Worm (Caenorhabditis elegans): Measurements from ENCODE around the gene F56B3.11.

ce11 chrIV:830262-830960 is 34.0 kb upstream of the F56B3.11 start:
- no peak for TF ChIP-seq ces-1 (GFP tag; optimal IDR thresholded peaks at IDR 0.05)
- TF ChIP-seq nhr-47 (tag; optimal IDR thresholded peaks at IDR 0.05) = no peak
- no peak for TF ChIP-seq efl-1 (optimal IDR thresholded peaks at IDR 0.05)
- TF ChIP-seq efl-1 (GFP tag; optimal IDR thresholded peaks at IDR 0.05 in 1 of 2) = peak in 1 of 2 experiments; percentile 54
